Worm (Caenorhabditis elegans): Measurements from ENCODE around the gene mau-8.

DNA sequence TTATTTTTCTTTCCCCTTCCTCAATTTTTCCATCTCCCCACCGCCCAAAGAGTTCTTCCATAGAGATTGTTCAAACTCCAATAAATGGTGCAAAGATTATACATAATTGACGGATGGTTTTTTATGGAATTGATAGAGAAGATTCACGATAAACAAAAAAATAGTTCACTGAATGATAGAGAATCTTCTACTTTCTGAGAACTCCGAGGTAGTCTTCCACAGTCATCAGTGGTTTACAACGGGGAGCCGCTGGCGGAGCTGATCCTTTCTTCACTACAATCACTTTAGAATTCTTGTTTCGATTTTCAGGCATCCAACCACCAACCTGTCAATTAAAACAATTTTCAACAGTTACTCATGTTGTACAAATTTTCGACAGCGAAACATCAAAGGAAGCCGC is 21.8 kb upstream of the mau-8 start:
- TF ChIP-seq him-1 (tag; optimal IDR thresholded peaks at IDR 0.05): no peak
- no peak for TF ChIP-seq dao-5 (tag; optimal IDR thresholded peaks at IDR 0.05)

All from whole organism, L4/young adult.